Worm (Caenorhabditis elegans): Measurements from ENCODE around the gene srx-113.

ce11 chrV:12599510-12600242 lies 32.3 kb downstream of the srx-113 start, which contains the start of gene C14C10.5:
- no peak for TF ChIP-seq hif-1 (tag; optimal IDR thresholded peaks at IDR 0.05)
- no peak for TF ChIP-seq dmd-8 (GFP tag; IDR thresholded peaks at IDR 0.05)
- no peak for TF ChIP-seq F49E8.2 (tag; optimal IDR thresholded peaks at IDR 0.05; ENCODE audit: borderline replicate concordance)
- no peak for TF ChIP-seq nhr-102 (tag; optimal IDR thresholded peaks at IDR 0.05)
- no peak for TF ChIP-seq egl-27 (tag; optimal IDR thresholded peaks at IDR 0.05)
- TF ChIP-seq ZK546.5 (tag; optimal IDR thresholded peaks at IDR 0.05), result no peak

Data from whole organism, L4 larva.